Worm (Caenorhabditis elegans) whole organism, early embryonic: ENCODE data around the gene emc-6.

Experiments used
- B0310.2 ChIP-seq: sonication (generic microtip); optimal IDR thresholded peaks from 2 replicates; lab custom pipeline; 2016; ENCODE audit warnings: mild to moderate bottlenecking, missing genetic modification characterization, missing compliant biosample characterization
- F13C5.2 ChIP-seq: sonication (generic microtip); optimal IDR thresholded peaks from 2 replicates; lab custom pipeline; 2017; ENCODE audit warnings: mild to moderate bottlenecking, missing genetic modification characterization, inconsistent platforms, missing compliant biosample characterization
- aly-1 ChIP-seq: sonication (generic microtip); optimal IDR thresholded peaks from 2 replicates; lab custom pipeline; 2016; ENCODE audit warnings: missing genetic modification characterization, missing compliant biosample characterization
- ama-1 ChIP-seq: fragments of 150-350 bp; optimal IDR thresholded peaks from 2 replicates; lab custom pipeline; 2014
- ceh-13 ChIP-seq: fragments of 200-800 bp; sonication (Bioruptor generic); optimal IDR thresholded peaks from 2 replicates; lab custom pipeline; 2018; ENCODE audit warnings: mild to moderate bottlenecking, missing genetic modification characterization, missing compliant biosample characterization
- ceh-36 ChIP-seq: sonication (generic microtip); optimal IDR thresholded peaks from 2 replicates; lab custom pipeline; 2016; ENCODE audit warnings: missing genetic modification characterization, inconsistent platforms, missing compliant biosample characterization
- ets-7 ChIP-seq: sonication (generic microtip); optimal IDR thresholded peaks from 2 replicates; lab custom pipeline; 2016; ENCODE audit warnings: missing genotype, missing genetic modification characterization, missing compliant biosample characterization
- flt-1 ChIP-seq: fragments of 200-800 bp; sonication (Bioruptor generic); IDR thresholded peaks from 2 replicates; pipeline ENCODE4 v1.3.6; 2022; ENCODE audit warnings: missing genetic modification characterization, missing compliant biosample characterization
- hmbx-1 ChIP-seq: sonication (generic microtip); optimal IDR thresholded peaks from 2 replicates; lab custom pipeline; 2016; ENCODE audit warnings: mild to moderate bottlenecking, missing genetic modification characterization, missing compliant biosample characterization
- hmg-4 ChIP-seq: fragments of 200-800 bp; sonication (Bioruptor generic); optimal IDR thresholded peaks from 2 replicates; lab custom pipeline; 2018; ENCODE audit warnings: mild to moderate bottlenecking, missing genetic modification characterization, missing compliant biosample characterization
- hnd-1 ChIP-seq: sonication (generic microtip); optimal IDR thresholded peaks from 2 replicates; lab custom pipeline; 2016; ENCODE audit warnings: missing genetic modification characterization, missing compliant biosample characterization
- pes-1 ChIP-seq: fragments of 200-800 bp; sonication (Bioruptor generic); IDR thresholded peaks from 2 replicates; pipeline ENCODE4 v1.3.6; 2022; ENCODE audit warnings: missing genetic modification reagents, missing genetic modification characterization, missing compliant biosample characterization
- scrt-1 ChIP-seq: fragments of 200-800 bp; sonication (Bioruptor generic); IDR thresholded peaks from 2 replicates; pipeline ENCODE4 v1.3.6; 2022; ENCODE audit warnings: missing genetic modification characterization, missing compliant biosample characterization
- sea-1 ChIP-seq: fragments of 200-800 bp; sonication (Bioruptor generic); conservative IDR thresholded peaks from 2 replicates; pipeline ENCODE4 v1.3.6; 2022; ENCODE audit warnings: missing genetic modification characterization, missing compliant biosample characterization
- tbx-11 ChIP-seq: fragments of 200-800 bp; sonication (Bioruptor generic); IDR thresholded peaks from 2 replicates; pipeline ENCODE4 v1.3.6; 2022; ENCODE audit warnings: missing genetic modification characterization, missing compliant biosample characterization
- tbx-37 ChIP-seq: fragments of 200-800 bp; sonication (Bioruptor generic); conservative IDR thresholded peaks from 2 replicates; pipeline ENCODE4 v1.3.6; 2022; ENCODE audit warnings: missing genetic modification reagents, missing genetic modification characterization, missing compliant biosample characterization
- tra-4 ChIP-seq: sonication (generic microtip); optimal IDR thresholded peaks from 2 replicates; lab custom pipeline; 2017; ENCODE audit warnings: missing genetic modification characterization, missing compliant biosample characterization

Gene emc-6

DNA sequence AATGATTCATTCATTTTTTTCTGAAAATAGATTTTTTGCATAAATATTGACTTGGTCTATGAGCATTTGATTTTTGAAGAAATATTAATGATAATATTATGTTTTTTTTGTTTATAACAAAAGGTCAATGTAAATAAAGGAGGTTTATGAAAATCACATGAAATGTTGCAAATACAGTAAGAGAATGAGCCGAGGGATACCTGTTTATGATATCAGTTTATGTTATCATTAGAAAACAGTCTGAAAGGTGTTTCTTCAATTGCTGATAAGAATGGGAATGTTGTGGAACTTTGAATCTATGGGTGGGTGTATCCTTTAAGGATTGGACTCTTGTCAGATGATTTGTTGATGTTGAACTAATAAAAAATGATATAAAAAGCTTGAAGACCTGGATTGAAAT lies 24.6 kb upstream of the emc-6 start:
- no peak for TF ChIP-seq ceh-36
- TF ChIP-seq flt-1 (GFP tag; lab: Robert Waterston, UW): no peak
- no peak for TF ChIP-seq B0310.2 (tag; lab: Kevin White, UChicago)
- no peak for TF ChIP-seq pes-1 (GFP tag; lab: Robert Waterston, UW)
- no peak for TF ChIP-seq hmg-4 (GFP tag; lab: Kevin White, UChicago)
- no peak for TF ChIP-seq hnd-1 (tag; lab: Kevin White, UChicago)
- TF ChIP-seq hmbx-1 (tag; lab: Kevin White, UChicago): no peak
- no peak for TF ChIP-seq tbx-11 (GFP tag; lab: Robert Waterston, UW)
- no peak for TF ChIP-seq sea-1 (GFP tag; lab: Robert Waterston, UW)
- TF ChIP-seq ama-1 (lab: Kevin White, UChicago): no peak

ce11 chrIV:7731960-7732359 lies 22.4 kb upstream of the emc-6 start, which contains the start of the genes C50F7.9 and C50F7.3:
TSS of gene C50F7.9 (minus strand) at chrIV:7732060.
TSS of gene C50F7.3 (plus strand) at chrIV:7732329.
- TF ChIP-seq ets-7 (tag; lab: Kevin White, UChicago): no peak

ce11 chrIV:7728402-7728963 lies 18.9 kb upstream of the emc-6 start, which contains the start of gene sucg-1:
TSS of gene sucg-1 (plus strand) at chrIV:7728913.
- TF ChIP-seq flt-1 (GFP tag; lab: Robert Waterston, UW) (no peak), ceh-13 (no peak), B0310.2 (tag; lab: Kevin White, UChicago) (no peak), F13C5.2 (tag; lab: Kevin White, UChicago) (no peak), pes-1 (GFP tag; lab: Robert Waterston, UW) (no peak), hmbx-1 (tag; lab: Kevin White, UChicago) (no peak), ceh-36 (no peak), sea-1 (GFP tag; lab: Robert Waterston, UW) (no peak), tbx-11 (GFP tag; lab: Robert Waterston, UW) (no peak), hmg-4 (GFP tag; lab: Kevin White, UChicago) (no peak), ama-1 (lab: Kevin White, UChicago) (no peak), ets-7 (tag; lab: Kevin White, UChicago) (no peak), scrt-1 (GFP tag; lab: Robert Waterston, UW) (no peak), aly-1 (tag; lab: Kevin White, UChicago) (no peak), tra-4 (tag; lab: Kevin White, UChicago) (no peak), tbx-37 (GFP tag; lab: Robert Waterston, UW) (no peak), hnd-1 (tag; lab: Kevin White, UChicago) (no peak)

ce11 chrIV:7727258-7727657 lies 17.7 kb upstream of the emc-6 start:
- TF ChIP-seq ceh-13 (no peak), hnd-1 (tag; lab: Kevin White, UChicago) (no peak), ama-1 (lab: Kevin White, UChicago) (no peak), aly-1 (tag; lab: Kevin White, UChicago) (no peak), ets-7 (tag; lab: Kevin White, UChicago) (no peak), pes-1 (GFP tag; lab: Robert Waterston, UW) (no peak), scrt-1 (GFP tag; lab: Robert Waterston, UW) (no peak), F13C5.2 (tag; lab: Kevin White, UChicago) (no peak), tra-4 (tag; lab: Kevin White, UChicago) (no peak), hmbx-1 (tag; lab: Kevin White, UChicago) (no peak), tbx-11 (GFP tag; lab: Robert Waterston, UW) (no peak), hmg-4 (GFP tag; lab: Kevin White, UChicago) (no peak), ceh-36 (no peak)

DNA sequence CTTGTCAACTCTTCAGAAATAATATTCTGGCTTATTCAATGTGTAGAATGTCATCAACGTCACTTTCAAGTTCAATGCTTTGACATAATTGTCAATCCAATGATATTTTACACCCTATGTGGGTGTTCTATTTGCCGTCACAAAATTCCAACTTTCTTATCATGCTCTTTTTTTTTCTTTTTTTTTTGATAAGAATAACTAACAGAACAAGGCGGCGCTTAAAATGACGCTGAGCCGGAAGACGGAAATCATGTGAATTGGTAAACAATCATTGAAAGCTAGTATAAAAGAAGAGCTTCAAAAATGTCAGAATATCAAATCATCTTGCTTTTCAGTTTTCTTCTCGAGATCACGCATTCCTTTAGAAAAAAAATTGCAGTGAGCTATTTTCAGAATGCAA lies 16.8 kb upstream of the emc-6 start, which contains the start of gene C50F7.5:
TSS of gene C50F7.5 (plus strand) at position 395 of the 400 bp plus-strand sequence.
- no peak for TF ChIP-seq hnd-1 (tag; lab: Kevin White, UChicago)
- no peak for TF ChIP-seq hmg-4 (GFP tag; lab: Kevin White, UChicago)
- TF ChIP-seq tra-4 (tag; lab: Kevin White, UChicago): no peak
- TF ChIP-seq ceh-13: no peak
- TF ChIP-seq ceh-36: no peak
- TF ChIP-seq sea-1 (GFP tag; lab: Robert Waterston, UW): no peak
- TF ChIP-seq flt-1 (GFP tag; lab: Robert Waterston, UW): no peak
- TF ChIP-seq tbx-11 (GFP tag; lab: Robert Waterston, UW): no peak
- no peak for TF ChIP-seq F13C5.2 (tag; lab: Kevin White, UChicago)
- no peak for TF ChIP-seq tbx-37 (GFP tag; lab: Robert Waterston, UW)
- no peak for TF ChIP-seq ama-1 (lab: Kevin White, UChicago)

- TF ChIP-seq tbx-11 (GFP tag; lab: Robert Waterston, UW): no peak
- TF ChIP-seq aly-1 (tag; lab: Kevin White, UChicago): no peak
- TF ChIP-seq ets-7 (tag; lab: Kevin White, UChicago): no peak
- no peak for TF ChIP-seq hmg-4 (GFP tag; lab: Kevin White, UChicago)
- TF ChIP-seq ama-1 (lab: Kevin White, UChicago): no peak
- TF ChIP-seq B0310.2 (tag; lab: Kevin White, UChicago): no peak
- no peak for TF ChIP-seq ceh-13
- TF ChIP-seq hmbx-1 (tag; lab: Kevin White, UChicago): no peak
- no peak for TF ChIP-seq F13C5.2 (tag; lab: Kevin White, UChicago)
- no peak for TF ChIP-seq hnd-1 (tag; lab: Kevin White, UChicago)
- TF ChIP-seq ceh-36: no peak
- no peak for TF ChIP-seq tra-4 (tag; lab: Kevin White, UChicago)
- TF ChIP-seq tbx-37 (GFP tag; lab: Robert Waterston, UW): no peak
- TF ChIP-seq pes-1 (GFP tag; lab: Robert Waterston, UW): no peak
Measured at ce11 chrIV:7724912-7725311, 15.4 kb upstream of the emc-6 start.

- TF ChIP-seq ceh-13: no peak
Measured at ce11 chrIV:7723555-7723954, 14.0 kb upstream of the emc-6 start.
